Worm (Caenorhabditis elegans): ENCODE measurements around the gene F01D4.8.

DNA sequence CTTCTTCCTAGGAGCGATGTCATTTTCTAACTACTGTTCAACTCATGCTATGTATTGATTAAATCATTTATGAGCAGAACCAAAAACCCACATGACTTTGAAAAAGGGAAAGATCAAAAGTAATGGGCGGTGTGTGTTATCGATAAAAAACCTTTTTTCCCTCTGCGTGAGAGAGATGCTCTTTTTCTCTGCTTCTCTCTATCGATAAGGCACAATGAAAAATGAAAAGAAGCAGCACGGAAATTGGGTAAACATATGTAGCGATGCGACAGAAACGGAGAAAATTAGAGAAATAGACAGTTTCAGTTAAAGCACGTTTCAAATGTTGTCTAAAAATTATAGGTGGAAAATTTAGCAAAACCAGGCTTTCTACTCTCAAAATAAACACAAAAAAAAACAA, 49.4 kb upstream of the F01D4.8 start:
- TF ChIP-seq ceh-36 (tag; optimal IDR thresholded peaks at IDR 0.05) (no peak), hmbx-1 (tag; optimal IDR thresholded peaks at IDR 0.05) (no peak)
